Fruit fly (Drosophila melanogaster) whole organism, embryonic: ENCODE data around the gene CG13449.

Experiments
- Abd-B ChIP-seq: fragments of 200-800 bp; sonication (Bioruptor generic); optimal IDR thresholded peaks from 2 replicates; lab custom pipeline; 2018; ENCODE audit warnings: missing biosample characterization, mild to moderate bottlenecking, missing genetic modification characterization, moderate library complexity
- BEAF-32 ChIP-seq: fragments of 200-800 bp; sonication (Bioruptor generic); optimal IDR thresholded peaks from 3 replicates; lab custom pipeline; 2017; ENCODE audit warnings: missing biosample characterization, missing genetic modification characterization, mild to moderate bottlenecking, moderate library complexity, missing genetic modification reagents
- CG10366 ChIP-seq: fragments of 200-800 bp; sonication (Bioruptor generic); IDR thresholded peaks from 2 replicates; pipeline ENCODE4 v1.3.6; 2022; ENCODE audit warnings: missing biosample characterization, missing genetic modification characterization
- CG10979 ChIP-seq: fragments of 200-800 bp; sonication (Bioruptor generic); optimal IDR thresholded peaks from 2 replicates; lab custom pipeline; 2018; ENCODE audit warnings: missing biosample characterization, mild to moderate bottlenecking, missing genetic modification characterization, moderate library complexity
- CG11247 ChIP-seq: fragments of 200-800 bp; sonication (Bioruptor generic); IDR thresholded peaks from 2 replicates; pipeline ENCODE4 v1.3.6; 2022; ENCODE audit warnings: missing biosample characterization, missing genetic modification characterization
- CG12104 ChIP-seq: fragments of 200-800 bp; sonication (Bioruptor generic); optimal IDR thresholded peaks from 3 replicates; lab custom pipeline; 2016; ENCODE audit warnings: missing biosample characterization, missing genetic modification characterization
- CG12391 ChIP-seq: fragments of 200-800 bp; sonication (Bioruptor generic); optimal IDR thresholded peaks from 3 replicates; lab custom pipeline; 2018; ENCODE audit warnings: missing biosample characterization, mild to moderate bottlenecking, missing genetic modification characterization, moderate library complexity
- CG1529 ChIP-seq: fragments of 200-800 bp; sonication (Bioruptor generic); optimal IDR thresholded peaks from 3 replicates; lab custom pipeline; 2018; ENCODE audit warnings: missing biosample characterization, missing genetic modification characterization
- CG15479 ChIP-seq: fragments of 200-800 bp; sonication (Bioruptor generic); optimal IDR thresholded peaks from 3 replicates; lab custom pipeline; 2019; ENCODE audit warnings: missing biosample characterization, mild to moderate bottlenecking, missing genetic modification characterization, moderate library complexity
- CG15514 ChIP-seq: fragments of 200-800 bp; sonication (Bioruptor generic); optimal IDR thresholded peaks from 3 replicates; lab custom pipeline; 2017; ENCODE audit warnings: missing biosample characterization, missing genetic modification characterization, mild to moderate bottlenecking, moderate library complexity, missing genetic modification reagents
- CG15696 ChIP-seq: fragments of 200-800 bp; sonication (Bioruptor generic); optimal IDR thresholded peaks from 2 replicates; lab custom pipeline; 2019; ENCODE audit warnings: missing biosample characterization, mild to moderate bottlenecking, missing genetic modification characterization, moderate library complexity
- CG17359 ChIP-seq: fragments of 200-800 bp; sonication (Bioruptor generic); optimal IDR thresholded peaks from 3 replicates; lab custom pipeline; 2018; ENCODE audit warnings: missing biosample characterization, mild to moderate bottlenecking, missing genetic modification characterization, moderate library complexity
- CG17361 ChIP-seq: fragments of 200-800 bp; sonication (Bioruptor generic); IDR thresholded peaks from 3 replicates; pipeline ENCODE4 v1.3.6; 2022; ENCODE audit warnings: missing biosample characterization, missing genetic modification characterization
- CG3163 ChIP-seq: fragments of 200-800 bp; sonication (Bioruptor generic); optimal IDR thresholded peaks from 3 replicates; lab custom pipeline; 2016; ENCODE audit warnings: missing biosample characterization, missing genetic modification characterization
- CG32532 ChIP-seq: fragments of 200-800 bp; sonication (Bioruptor generic); IDR thresholded peaks from 2 replicates; pipeline ENCODE4 v1.3.6; 2022; ENCODE audit warnings: missing biosample characterization, missing genetic modification characterization
- CG3281 ChIP-seq: fragments of 200-800 bp; sonication (Bioruptor generic); optimal IDR thresholded peaks from 3 replicates; lab custom pipeline; 2017; ENCODE audit warnings: missing biosample characterization, mild to moderate bottlenecking, missing genetic modification characterization
- CG3995 ChIP-seq: fragments of 200-800 bp; sonication (Bioruptor generic); optimal IDR thresholded peaks from 3 replicates; lab custom pipeline; 2016; ENCODE audit warnings: missing biosample characterization, missing genetic modification characterization
- CG4360 ChIP-seq: fragments of 200-800 bp; sonication (Bioruptor generic); IDR thresholded peaks from 2 replicates; pipeline ENCODE4 v1.3.6; 2022; ENCODE audit warnings: missing biosample characterization, missing genetic modification characterization
- CG6254 ChIP-seq: fragments of 200-800 bp; sonication (Bioruptor generic); optimal IDR thresholded peaks from 3 replicates; lab custom pipeline; 2017; ENCODE audit warnings: mild to moderate bottlenecking, missing biosample characterization, missing genetic modification reagents, missing genetic modification characterization
- CG6654 ChIP-seq: fragments of 200-800 bp; sonication (Bioruptor generic); optimal IDR thresholded peaks from 2 replicates; lab custom pipeline; 2017; ENCODE audit warnings: missing biosample characterization, mild to moderate bottlenecking, missing genetic modification characterization
- CG7372 ChIP-seq: fragments of 200-800 bp; sonication (Bioruptor generic); IDR thresholded peaks from 2 replicates; pipeline ENCODE4 v1.3.6; 2022; ENCODE audit warnings: missing biosample characterization, missing genetic modification characterization
- CG8924 ChIP-seq: fragments of 200-800 bp; optimal IDR thresholded peaks from 3 replicates; lab custom pipeline; 2019; ENCODE audit warnings: missing biosample characterization, mild to moderate bottlenecking, missing genetic modification characterization, moderate library complexity
- CG9817 ChIP-seq: fragments of 200-800 bp; sonication (Bioruptor generic); optimal IDR thresholded peaks from 2 replicates; lab custom pipeline; 2018; ENCODE audit warnings: missing biosample characterization, mild to moderate bottlenecking, missing genetic modification characterization, moderate library complexity
- Dbx ChIP-seq: fragments of 200-800 bp; sonication (Bioruptor generic); IDR thresholded peaks from 3 replicates; pipeline ENCODE4 v1.3.6; 2022; ENCODE audit warnings: missing biosample characterization, missing genetic modification characterization
- Deaf1 ChIP-seq: fragments of 200-800 bp; optimal IDR thresholded peaks from 3 replicates; lab custom pipeline; 2019; ENCODE audit warnings: missing biosample characterization, mild to moderate bottlenecking, missing genetic modification characterization, moderate library complexity
- Dek ChIP-seq: fragments of 200-800 bp; sonication (Bioruptor generic); optimal IDR thresholded peaks from 3 replicates; lab custom pipeline; 2019; ENCODE audit warnings: missing biosample characterization, mild to moderate bottlenecking, missing genetic modification characterization, moderate library complexity
- Hr51 ChIP-seq, 2 experiments: fragments of 200-800 bp; sonication (Bioruptor generic); optimal IDR thresholded peaks; 2 replicates in 1 of 2; 3 replicates in 1 of 2; lab custom pipeline; 2016 to 2018; ENCODE audit warnings: missing biosample characterization in 2 of 2, missing genetic modification characterization in 2 of 2, mild to moderate bottlenecking in 1 of 2, moderate library complexity in 1 of 2
- Nf-YB ChIP-seq: fragments of 200-800 bp; sonication (Bioruptor generic); optimal IDR thresholded peaks from 3 replicates; lab custom pipeline; 2019; ENCODE audit warnings: missing biosample characterization, mild to moderate bottlenecking, missing genetic modification characterization, moderate library complexity
- Oli ChIP-seq: fragments of 200-800 bp; sonication (Bioruptor generic); optimal IDR thresholded peaks from 2 replicates; lab custom pipeline; 2018; ENCODE audit warnings: missing biosample characterization, mild to moderate bottlenecking, missing genetic modification characterization, moderate library complexity
- Opbp ChIP-seq: fragments of 200-800 bp; sonication (Bioruptor generic); IDR thresholded peaks from 3 replicates; pipeline ENCODE4 v1.3.6; 2022; ENCODE audit warnings: missing biosample characterization, missing genetic modification characterization; ENCODE audit not compliant: partially characterized antibody
- Poxn ChIP-seq: fragments of 200-800 bp; sonication (Bioruptor generic); IDR thresholded peaks from 2 replicates; pipeline ENCODE4 v1.3.6; 2022; ENCODE audit warnings: missing biosample characterization, missing genetic modification characterization
- Sry-β ChIP-seq: fragments of 200-800 bp; sonication (Bioruptor generic); optimal IDR thresholded peaks from 2 replicates; lab custom pipeline; 2018; ENCODE audit warnings: missing biosample characterization, mild to moderate bottlenecking, missing genetic modification characterization, moderate library complexity
- Vsx1 ChIP-seq: fragments of 200-800 bp; sonication (Bioruptor generic); optimal IDR thresholded peaks from 2 replicates; lab custom pipeline; 2017; ENCODE audit warnings: missing biosample characterization, mild to moderate bottlenecking, missing genetic modification characterization, missing genetic modification reagents
- amos ChIP-seq: fragments of 200-800 bp; sonication (Bioruptor generic); IDR thresholded peaks from 2 replicates; pipeline ENCODE4 v1.3.6; 2022; ENCODE audit warnings: missing biosample characterization, missing genetic modification characterization; ENCODE audit not compliant: partially characterized antibody
- az2 ChIP-seq: fragments of 200-800 bp; sonication (Bioruptor generic); optimal IDR thresholded peaks from 3 replicates; lab custom pipeline; 2016; ENCODE audit warnings: missing biosample characterization, missing genetic modification characterization
- cwo ChIP-seq: fragments of 200-800 bp; sonication (Bioruptor generic); optimal IDR thresholded peaks from 3 replicates; lab custom pipeline; 2017; ENCODE audit warnings: missing biosample characterization, missing genetic modification characterization, mild to moderate bottlenecking, moderate library complexity, missing genetic modification reagents
- dati ChIP-seq: fragments of 200-800 bp; sonication (Bioruptor generic); IDR thresholded peaks from 2 replicates; pipeline ENCODE4 v1.3.6; 2022; ENCODE audit warnings: missing biosample characterization, missing genetic modification characterization
- dysf ChIP-seq: fragments of 200-800 bp; sonication (Bioruptor generic); IDR thresholded peaks from 3 replicates; pipeline ENCODE4 v1.3.6; 2022; ENCODE audit warnings: missing biosample characterization, missing genetic modification characterization
- exex ChIP-seq: fragments of 200-800 bp; sonication (Bioruptor generic); optimal IDR thresholded peaks from 4 replicates; lab custom pipeline; 2018; ENCODE audit warnings: missing biosample characterization, mild to moderate bottlenecking, missing genetic modification characterization, moderate library complexity
- gt ChIP-seq: fragments of 200-800 bp; sonication (Bioruptor generic); IDR thresholded peaks from 2 replicates; pipeline ENCODE4 v1.3.6; 2022; ENCODE audit warnings: missing biosample characterization, missing genetic modification characterization
- jing ChIP-seq: fragments of 200-800 bp; sonication (Bioruptor generic); optimal IDR thresholded peaks from 2 replicates; lab custom pipeline; 2018; ENCODE audit warnings: missing biosample characterization, mild to moderate bottlenecking, missing genetic modification characterization
- lmd ChIP-seq: fragments of 200-800 bp; sonication (Bioruptor generic); IDR thresholded peaks from 2 replicates; pipeline ENCODE4 v1.3.6; 2022; ENCODE audit warnings: missing biosample characterization, missing genetic modification characterization
- mirr ChIP-seq: fragments of 200-800 bp; sonication (Bioruptor generic); optimal IDR thresholded peaks from 3 replicates; lab custom pipeline; 2018; ENCODE audit warnings: missing biosample characterization, mild to moderate bottlenecking, missing genetic modification characterization
- nerfin-1 ChIP-seq: fragments of 200-800 bp; sonication (Bioruptor generic); optimal IDR thresholded peaks from 3 replicates; lab custom pipeline; 2019; ENCODE audit warnings: missing biosample characterization, mild to moderate bottlenecking, missing genetic modification characterization, moderate library complexity
- tgo ChIP-seq: fragments of 200-800 bp; sonication (Bioruptor generic); IDR thresholded peaks from 3 replicates; pipeline ENCODE4 v1.3.6; 2022; ENCODE audit warnings: missing biosample characterization, missing genetic modification characterization
- toy ChIP-seq: fragments of 200-800 bp; sonication (Bioruptor generic); IDR thresholded peaks from 2 replicates; pipeline ENCODE4 v1.3.6; 2022; ENCODE audit warnings: missing biosample characterization, missing genetic modification characterization
- unc-4 ChIP-seq: fragments of 200-800 bp; sonication (Bioruptor generic); IDR thresholded peaks from 2 replicates; pipeline ENCODE4 v1.3.6; 2022; ENCODE audit warnings: missing biosample characterization, missing genetic modification characterization; ENCODE audit not compliant: partially characterized antibody
- yki ChIP-seq: fragments of >200 bp; optimal IDR thresholded peaks from 3 replicates; lab custom pipeline; 2018

CG13449 gene

DNA sequence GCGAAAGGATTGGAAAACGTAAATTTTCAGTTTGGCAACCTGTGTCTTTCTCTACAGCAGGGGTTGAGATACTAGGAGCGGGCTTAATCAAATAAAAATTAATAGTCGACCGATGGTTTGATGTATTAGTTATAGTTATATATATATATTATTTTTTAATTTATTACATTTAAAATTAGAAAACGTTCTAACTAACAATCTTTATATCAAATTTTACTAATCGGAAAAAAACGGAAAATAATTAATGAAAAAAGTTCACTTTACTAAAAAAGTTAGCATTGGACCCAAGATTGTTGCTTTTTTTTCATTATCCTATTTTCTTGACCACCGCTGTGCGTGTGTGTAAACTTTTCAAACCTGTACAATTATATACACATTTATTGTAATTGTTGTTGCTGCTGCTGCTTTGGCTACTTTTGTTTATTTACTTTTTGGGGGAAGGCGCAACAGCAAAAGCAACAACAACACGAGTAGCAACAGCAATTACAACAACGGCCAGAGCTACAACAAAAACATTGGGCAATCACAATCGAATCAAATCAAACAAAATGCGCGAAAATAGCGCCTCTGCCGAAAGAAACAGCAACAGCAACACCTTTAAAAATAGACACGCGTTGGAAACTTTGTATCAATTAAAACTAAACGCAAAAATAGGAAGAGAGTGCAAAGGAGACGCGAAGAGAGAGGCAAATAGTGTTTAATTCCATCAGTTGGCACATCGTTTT lies 19.9 kb downstream of the CG13449 start:
- TF ChIP-seq exex (tag; lab: Kevin White, UChicago), result peak; percentile 7
- TF ChIP-seq CG1529 (GFP tag; lab: Kevin White, UChicago), result no peak
- TF ChIP-seq az2 (GFP tag; lab: Kevin White, UChicago), result peak; percentile 24
- TF ChIP-seq amos (GFP tag; lab: Robert Waterston, UW), result no peak
- peak; percentile 67; the same call in 2 of the 3 replicates for TF ChIP-seq dysf
- TF ChIP-seq jing, result no peak
- TF ChIP-seq Poxn (GFP tag; lab: Robert Waterston, UW), result no peak
- peak; percentile 59 for TF ChIP-seq CG10979 (tag; lab: Kevin White, UChicago)
- TF ChIP-seq mirr (GFP tag; lab: Kevin White, UChicago), result no peak
- TF ChIP-seq CG17361 (GFP tag; lab: Robert Waterston, UW), result peak; percentile 76
- TF ChIP-seq Dbx (GFP tag; lab: Robert Waterston, UW), result 0 out of 3 replicates have a peak, but pooled peaks have one; percentile 18
- peak; percentile 34 for TF ChIP-seq Vsx1 (GFP tag; lab: Kevin White, UChicago)
- TF ChIP-seq toy, result no peak
- no peak for TF ChIP-seq gt (GFP tag; lab: Robert Waterston, UW)
- TF ChIP-seq dati (GFP tag; lab: Robert Waterston, UW), result 0 out of 2 replicates have a peak, but pooled peaks have one; percentile 14
- TF ChIP-seq nerfin-1 (tag; lab: Kevin White, UChicago), result peak; percentile 24
- peak; percentile 33 for TF ChIP-seq Deaf1
- TF ChIP-seq Oli (tag; lab: Kevin White, UChicago), result peak; percentile 71
- peak; percentile 23; the same call in 1 of the 2 replicates for TF ChIP-seq CG10366
- TF ChIP-seq CG4360 (GFP tag; lab: Robert Waterston, UW), result peak; percentile 73
- TF ChIP-seq cwo (GFP tag; lab: Kevin White, UChicago), result peak; percentile 29
- peak; percentile 63; the same call in 1 of the 2 replicates for TF ChIP-seq CG32532 (GFP tag; lab: Robert Waterston, UW)
- TF ChIP-seq CG3995 (GFP tag; lab: Kevin White, UChicago), result no peak
- peak; percentile 77 for TF ChIP-seq CG8924 (tag; lab: Kevin White, UChicago)
- TF ChIP-seq Nf-YB (GFP tag; lab: Kevin White, UChicago), result peak; percentile 41
- peak; percentile 75 for TF ChIP-seq CG3281
- peak; percentile 61 for TF ChIP-seq CG17359 (tag; lab: Kevin White, UChicago)
- no peak for TF ChIP-seq CG12104 (GFP tag; lab: Kevin White, UChicago)
- TF ChIP-seq Dek (tag; lab: Kevin White, UChicago), result peak; percentile 23
- peak; percentile 53; the same call in 2 of the 3 replicates for TF ChIP-seq tgo (GFP tag; lab: Robert Waterston, UW)
- TF ChIP-seq Opbp (GFP tag; lab: Robert Waterston, UW), result no peak
- TF ChIP-seq CG12391, result peak; percentile 72
- peak; percentile 3 for TF ChIP-seq CG6654 (GFP tag; lab: Kevin White, UChicago)
- TF ChIP-seq CG3163 (GFP tag; lab: Kevin White, UChicago), result no peak
- no peak for TF ChIP-seq CG11247 (GFP tag; lab: Robert Waterston, UW)
- TF ChIP-seq CG7372 (GFP tag; lab: Robert Waterston, UW), result peak; percentile 58
- TF ChIP-seq CG9817 (tag; lab: Kevin White, UChicago), result peak; percentile 19
- TF ChIP-seq unc-4 (GFP tag; lab: Robert Waterston, UW), result no peak
- TF ChIP-seq Sry-β (GFP tag; lab: Kevin White, UChicago), result no peak
- peak; percentile 21; the same call in 1 of the 2 replicates for TF ChIP-seq lmd (GFP tag; lab: Robert Waterston, UW)
- peak; percentile 32 for TF ChIP-seq CG15514 (GFP tag; lab: Kevin White, UChicago)
- no peak for TF ChIP-seq BEAF-32 (GFP tag; lab: Kevin White, UChicago)
- TF ChIP-seq Abd-B, result peak; percentile 42
- TF ChIP-seq CG15479 (GFP tag; lab: Kevin White, UChicago), result no peak
- no peak for TF ChIP-seq yki (lab: Kevin White, UChicago)
- peak; percentile 26 for TF ChIP-seq CG15696 (tag; lab: Kevin White, UChicago)
- TF ChIP-seq CG6254 (GFP tag; lab: Kevin White, UChicago), result peak; percentile 24
- TF ChIP-seq Hr51 (GFP tag; optimal IDR thresholded peaks at IDR 0.05; lab: Kevin White, UChicago), result peak in 1 of 2 experiments; percentile 85
